Fruit fly (Drosophila melanogaster) whole organism, embryonic: Measurements from ENCODE around the gene Rab9Fa.

Experiments
- ATbp ChIP-seq: fragments of 200-800 bp; sonication (Bioruptor generic); optimal IDR thresholded peaks from 2 replicates; lab custom pipeline; 2017; ENCODE audit warnings: missing biosample characterization, mild to moderate bottlenecking, missing genetic modification characterization, missing genetic modification reagents
- Adf1 ChIP-seq: fragments of 200-800 bp; sonication (Bioruptor generic); IDR thresholded peaks from 2 replicates; pipeline ENCODE4 v1.3.6; 2022; ENCODE audit warnings: missing biosample characterization, missing genetic modification characterization
- Atf6 ChIP-seq: fragments of 200-800 bp; sonication (Bioruptor generic); IDR thresholded peaks from 2 replicates; pipeline ENCODE4 v1.3.6; 2022; ENCODE audit warnings: missing biosample characterization, missing genetic modification characterization
- C15 ChIP-seq: fragments of 200-800 bp; sonication (Bioruptor generic); IDR thresholded peaks from 3 replicates; pipeline ENCODE4 v1.3.6; 2022; ENCODE audit warnings: missing biosample characterization, missing genetic modification characterization
- CG10321 ChIP-seq: fragments of 200-800 bp; sonication (Bioruptor generic); IDR thresholded peaks from 2 replicates; pipeline ENCODE4 v1.3.6; 2022; ENCODE audit warnings: missing biosample characterization, missing genetic modification characterization
- CG11504 ChIP-seq: fragments of 200-800 bp; sonication (Bioruptor generic); optimal IDR thresholded peaks from 3 replicates; lab custom pipeline; 2019; ENCODE audit warnings: missing biosample characterization, mild to moderate bottlenecking, missing genetic modification characterization, moderate library complexity
- CG13123 ChIP-seq: fragments of 200-800 bp; sonication (Bioruptor generic); optimal IDR thresholded peaks from 2 replicates; lab custom pipeline; 2016; ENCODE audit warnings: missing biosample characterization, missing genetic modification characterization
- CG13296 ChIP-seq: fragments of 200-800 bp; sonication (Bioruptor generic); optimal IDR thresholded peaks from 3 replicates; lab custom pipeline; 2018; ENCODE audit warnings: missing biosample characterization, mild to moderate bottlenecking, missing genetic modification characterization
- CG14860 ChIP-seq: fragments of 200-800 bp; sonication (Bioruptor generic); IDR thresholded peaks from 3 replicates; pipeline ENCODE4 v1.3.6; 2022; ENCODE audit warnings: missing biosample characterization, missing genetic modification characterization; ENCODE audit not compliant: partially characterized antibody
- CG15479 ChIP-seq: fragments of 200-800 bp; sonication (Bioruptor generic); optimal IDR thresholded peaks from 3 replicates; lab custom pipeline; 2019; ENCODE audit warnings: missing biosample characterization, mild to moderate bottlenecking, missing genetic modification characterization, moderate library complexity
- CG15514 ChIP-seq: fragments of 200-800 bp; sonication (Bioruptor generic); optimal IDR thresholded peaks from 3 replicates; lab custom pipeline; 2017; ENCODE audit warnings: missing biosample characterization, missing genetic modification characterization, mild to moderate bottlenecking, moderate library complexity, missing genetic modification reagents
- CG15696 ChIP-seq: fragments of 200-800 bp; sonication (Bioruptor generic); optimal IDR thresholded peaks from 2 replicates; lab custom pipeline; 2019; ENCODE audit warnings: missing biosample characterization, mild to moderate bottlenecking, missing genetic modification characterization, moderate library complexity
- CG1603 ChIP-seq: fragments of 200-800 bp; sonication (Bioruptor generic); optimal IDR thresholded peaks from 2 replicates; lab custom pipeline; 2019; ENCODE audit warnings: missing biosample characterization, mild to moderate bottlenecking, missing genetic modification characterization, moderate library complexity
- CG17912 ChIP-seq: fragments of 200-800 bp; sonication (Bioruptor generic); optimal IDR thresholded peaks from 2 replicates; lab custom pipeline; 2018; ENCODE audit warnings: missing biosample characterization, mild to moderate bottlenecking, missing genetic modification characterization
- CG18476 ChIP-seq: fragments of 200-800 bp; sonication (Bioruptor generic); optimal IDR thresholded peaks from 2 replicates; lab custom pipeline; 2016; ENCODE audit warnings: missing biosample characterization, mild to moderate bottlenecking, missing genetic modification characterization
- CG2120 ChIP-seq: fragments of 200-800 bp; sonication (Bioruptor generic); optimal IDR thresholded peaks from 3 replicates; lab custom pipeline; 2016; ENCODE audit warnings: missing biosample characterization, missing genetic modification characterization
- CG2678 ChIP-seq: fragments of 200-800 bp; sonication (Bioruptor generic); optimal IDR thresholded peaks from 3 replicates; lab custom pipeline; 2019; ENCODE audit warnings: missing biosample characterization, mild to moderate bottlenecking, missing genetic modification characterization, moderate library complexity
- CG2712 ChIP-seq: fragments of 200-800 bp; optimal IDR thresholded peaks from 3 replicates; lab custom pipeline; 2019; ENCODE audit warnings: missing biosample characterization, mild to moderate bottlenecking, missing genetic modification characterization, moderate library complexity
- CG3065 ChIP-seq: fragments of 200-800 bp; sonication (Bioruptor generic); optimal IDR thresholded peaks from 2 replicates; lab custom pipeline; 2016; ENCODE audit warnings: missing biosample characterization, missing genetic modification characterization
- CG3995 ChIP-seq: fragments of 200-800 bp; sonication (Bioruptor generic); optimal IDR thresholded peaks from 3 replicates; lab custom pipeline; 2016; ENCODE audit warnings: missing biosample characterization, missing genetic modification characterization
- CG8388 ChIP-seq: fragments of 200-800 bp; sonication (Bioruptor generic); optimal IDR thresholded peaks from 2 replicates; lab custom pipeline; 2019; ENCODE audit warnings: missing biosample characterization, mild to moderate bottlenecking, missing genetic modification characterization, moderate library complexity
- H2.0 ChIP-seq: fragments of 200-800 bp; sonication (Bioruptor generic); IDR thresholded peaks from 2 replicates; pipeline ENCODE4 v1.3.6; 2022; ENCODE audit warnings: missing biosample characterization, missing genetic modification characterization
- HLH3B ChIP-seq: fragments of 200-800 bp; sonication (Bioruptor generic); IDR thresholded peaks from 2 replicates; pipeline ENCODE4 v1.3.6; 2022; ENCODE audit warnings: missing biosample characterization, missing genetic modification characterization
- MESR4 ChIP-seq: fragments of 200-800 bp; sonication (Bioruptor generic); optimal IDR thresholded peaks from 2 replicates; lab custom pipeline; 2018; ENCODE audit warnings: missing biosample characterization, mild to moderate bottlenecking, missing genetic modification characterization, moderate library complexity
- Mrtf ChIP-seq: fragments of 200-800 bp; sonication (Bioruptor generic); IDR thresholded peaks from 3 replicates; pipeline ENCODE4 v1.3.6; 2022; ENCODE audit warnings: missing biosample characterization, missing genetic modification characterization
- Oaz ChIP-seq: fragments of 200-800 bp; sonication (Bioruptor generic); IDR thresholded peaks from 2 replicates; pipeline ENCODE4 v1.3.6; 2022; ENCODE audit warnings: missing biosample characterization, missing genetic modification characterization
- Ptx1 ChIP-seq: fragments of 200-800 bp; sonication (Bioruptor generic); IDR thresholded peaks from 2 replicates; pipeline ENCODE4 v1.3.6; 2022; ENCODE audit warnings: missing biosample characterization, missing genetic modification characterization
- Scr ChIP-seq: fragments of 200-800 bp; sonication (Bioruptor generic); IDR thresholded peaks from 2 replicates; pipeline ENCODE4 v1.3.6; 2022; ENCODE audit warnings: missing biosample characterization, missing genetic modification characterization; ENCODE audit not compliant: partially characterized antibody
- Six4 ChIP-seq: fragments of 200-800 bp; sonication (Bioruptor generic); optimal IDR thresholded peaks from 2 replicates; lab custom pipeline; 2016; ENCODE audit warnings: missing biosample characterization, missing genetic modification characterization
- Sry-β ChIP-seq: fragments of 200-800 bp; sonication (Bioruptor generic); optimal IDR thresholded peaks from 2 replicates; lab custom pipeline; 2018; ENCODE audit warnings: missing biosample characterization, mild to moderate bottlenecking, missing genetic modification characterization, moderate library complexity
- Xbp1 ChIP-seq: fragments of 200-800 bp; sonication (Bioruptor generic); optimal IDR thresholded peaks from 3 replicates; lab custom pipeline; 2016; ENCODE audit warnings: missing biosample characterization, mild to moderate bottlenecking, missing genetic modification characterization
- danr ChIP-seq: fragments of 200-800 bp; sonication (Bioruptor generic); IDR thresholded peaks from 2 replicates; pipeline ENCODE4 v1.3.6; 2022; ENCODE audit warnings: missing biosample characterization, missing genetic modification characterization
- dmrt11E ChIP-seq: fragments of 200-800 bp; sonication (Bioruptor generic); optimal IDR thresholded peaks from 3 replicates; lab custom pipeline; 2018; ENCODE audit warnings: missing biosample characterization, mild to moderate bottlenecking, missing genetic modification characterization, moderate library complexity
- dpn ChIP-seq, 2 experiments: fragments of 200-800 bp; sonication (Bioruptor generic); optimal IDR thresholded peaks; 3 replicates each; lab custom pipeline; 2016; ENCODE audit warnings: missing biosample characterization in 2 of 2, missing genetic modification characterization in 2 of 2
- fd3F ChIP-seq: fragments of 200-800 bp; sonication (Bioruptor generic); optimal IDR thresholded peaks from 2 replicates; lab custom pipeline; 2018; ENCODE audit warnings: missing biosample characterization, mild to moderate bottlenecking, missing genetic modification characterization, moderate library complexity
- fru ChIP-seq: fragments of >200 bp; optimal IDR thresholded peaks from 2 replicates; lab custom pipeline; 2017
- fu2 ChIP-seq: fragments of 200-800 bp; sonication (Bioruptor generic); optimal IDR thresholded peaks from 2 replicates; lab custom pipeline; 2016; ENCODE audit warnings: missing biosample characterization, missing genetic modification characterization
- gce ChIP-seq: fragments of 200-800 bp; sonication (Bioruptor generic); IDR thresholded peaks from 3 replicates; pipeline ENCODE4 v1.3.6; 2022; ENCODE audit warnings: missing biosample characterization, missing genetic modification characterization
- gro ChIP-seq: fragments of 200-800 bp; sonication (Bioruptor generic); optimal IDR thresholded peaks from 2 replicates; lab custom pipeline; 2016; ENCODE audit warnings: missing biosample characterization, missing genetic modification characterization
- her ChIP-seq: fragments of 200-800 bp; sonication (Bioruptor generic); optimal IDR thresholded peaks from 2 replicates; lab custom pipeline; 2016; ENCODE audit warnings: missing biosample characterization, missing genetic modification characterization
- hth ChIP-seq: fragments of >200 bp; optimal IDR thresholded peaks from 2 replicates; lab custom pipeline; 2017; ENCODE audit warnings: inconsistent platforms
- inv ChIP-seq: fragments of 200-800 bp; sonication (Bioruptor generic); IDR thresholded peaks from 2 replicates; pipeline ENCODE4 v1.3.6; 2022; ENCODE audit warnings: missing biosample characterization, missing genetic modification characterization; ENCODE audit not compliant: partially characterized antibody
- pb ChIP-seq: fragments of 200-800 bp; sonication (Bioruptor generic); optimal IDR thresholded peaks from 3 replicates; lab custom pipeline; 2016; ENCODE audit warnings: missing biosample characterization, missing genetic modification characterization
- rib ChIP-seq: fragments of 200-800 bp; sonication (Bioruptor generic); IDR thresholded peaks from 2 replicates; pipeline ENCODE4 v1.3.6; 2022; ENCODE audit warnings: missing biosample characterization, missing genetic modification characterization
- slou ChIP-seq: fragments of 200-800 bp; sonication (Bioruptor generic); optimal IDR thresholded peaks from 3 replicates; lab custom pipeline; 2016; ENCODE audit warnings: missing biosample characterization, missing genetic modification characterization
- sna ChIP-seq: fragments of 200-800 bp; sonication (Bioruptor generic); IDR thresholded peaks from 2 replicates; pipeline ENCODE4 v1.3.6; 2022; ENCODE audit warnings: missing biosample characterization, missing genetic modification characterization; ENCODE audit not compliant: partially characterized antibody
- sug ChIP-seq: fragments of 200-800 bp; optimal IDR thresholded peaks from 2 replicates; lab custom pipeline; 2019; ENCODE audit warnings: missing biosample characterization, mild to moderate bottlenecking, missing genetic modification characterization, moderate library complexity
- tin ChIP-seq: fragments of 200-800 bp; sonication (Bioruptor generic); optimal IDR thresholded peaks from 3 replicates; lab custom pipeline; 2016; ENCODE audit warnings: missing biosample characterization, missing genetic modification characterization
- trem ChIP-seq: fragments of 200-800 bp; optimal IDR thresholded peaks from 3 replicates; lab custom pipeline; 2019; ENCODE audit warnings: missing biosample characterization, mild to moderate bottlenecking, missing genetic modification characterization, moderate library complexity
- tup ChIP-seq: fragments of 200-800 bp; sonication (Bioruptor generic); optimal IDR thresholded peaks from 2 replicates; lab custom pipeline; 2016; ENCODE audit warnings: missing biosample characterization, mild to moderate bottlenecking, missing genetic modification characterization, moderate library complexity

Rab9Fa gene

DNA sequence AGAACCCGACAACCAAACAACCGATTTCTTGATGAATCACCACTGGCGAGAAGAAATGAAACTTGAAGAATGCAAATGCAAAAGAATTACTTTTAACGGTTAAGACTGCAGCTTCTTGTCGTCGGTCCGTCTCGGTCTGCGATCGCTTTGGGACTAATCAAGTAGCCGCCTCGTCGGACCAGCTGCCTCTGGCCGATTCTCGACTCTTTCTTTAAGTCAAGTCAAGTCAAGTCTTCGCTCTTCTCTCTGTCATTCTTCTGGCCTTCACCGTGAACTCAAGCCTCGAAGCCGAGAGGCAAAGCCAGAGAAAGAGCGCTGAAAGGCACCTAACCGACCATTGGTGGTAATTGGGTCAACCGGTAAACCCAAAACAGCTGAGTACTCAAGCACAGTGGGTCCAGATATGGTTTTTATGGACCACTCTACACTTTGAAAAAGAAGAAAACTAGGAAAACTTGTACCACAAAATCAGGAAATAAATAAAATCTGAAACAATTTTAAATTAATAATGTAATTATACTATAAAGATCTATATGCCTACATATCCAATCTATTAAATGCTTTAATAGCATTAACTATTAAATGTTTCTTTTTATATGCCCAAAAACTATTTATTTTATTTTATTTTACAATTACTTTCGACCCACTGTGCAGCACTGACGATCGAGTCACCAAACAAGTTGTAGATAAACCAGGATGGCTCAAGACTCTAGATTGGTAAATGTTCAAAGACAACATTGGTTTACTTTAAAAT, 16.3 kb upstream of the Rab9Fa start, which contains the start of gene C901 (continued):
- TF ChIP-seq dpn (GFP tag; optimal IDR thresholded peaks at IDR 0.05; lab: Kevin White, UChicago) (peak in 1 of 2 experiments; percentile 63), gce (GFP tag; lab: Robert Waterston, UW) (no peak), rib (GFP tag; lab: Robert Waterston, UW) (no peak), CG1603 (no peak), Mrtf (GFP tag; lab: Robert Waterston, UW) (no peak), CG3065 (GFP tag; lab: Kevin White, UChicago) (no peak), CG10321 (no peak), CG2120 (GFP tag; lab: Kevin White, UChicago) (no peak), tup (GFP tag; lab: Kevin White, UChicago) (no peak), fu2 (GFP tag; lab: Kevin White, UChicago) (no peak), dmrt11E (tag; lab: Kevin White, UChicago) (peak; percentile 63), hth (lab: Kevin White, UChicago) (no peak), CG13123 (no peak), inv (GFP tag; lab: Robert Waterston, UW) (no peak), sug (tag; lab: Kevin White, UChicago) (no peak), CG14860 (GFP tag; lab: Robert Waterston, UW) (no peak), Xbp1 (peak; percentile 53), gro (GFP tag; lab: Kevin White, UChicago) (no peak), Ptx1 (GFP tag; lab: Robert Waterston, UW) (peak; percentile 66), tin (GFP tag; lab: Kevin White, UChicago) (peak; percentile 47), MESR4 (GFP tag; lab: Kevin White, UChicago) (no peak), HLH3B (GFP tag; lab: Robert Waterston, UW) (peak; percentile 74), trem (peak; percentile 76), CG3995 (no peak), CG2678 (tag; lab: Kevin White, UChicago) (peak; percentile 88), CG8388 (peak; percentile 78), danr (GFP tag; lab: Robert Waterston, UW) (no peak), ATbp (GFP tag; lab: Kevin White, UChicago) (peak; percentile 69), CG17912 (GFP tag; lab: Kevin White, UChicago) (no peak), pb (GFP tag; lab: Kevin White, UChicago) (no peak), sna (GFP tag; lab: Robert Waterston, UW) (no peak), CG15479 (GFP tag; lab: Kevin White, UChicago) (no peak), slou (GFP tag; lab: Kevin White, UChicago) (no peak), Sry-β (GFP tag; lab: Kevin White, UChicago) (no peak), fd3F (GFP tag; lab: Kevin White, UChicago) (peak; percentile 29), CG15514 (GFP tag; lab: Kevin White, UChicago) (no peak), Adf1 (GFP tag; lab: Robert Waterston, UW) (no peak), Oaz (0 out of 2 replicates have a peak, but pooled peaks have one; percentile 26), CG11504 (tag; lab: Kevin White, UChicago) (peak; percentile 88), Atf6 (GFP tag; lab: Robert Waterston, UW) (peak; percentile 21; the same call in 1 of the 2 replicates), H2.0 (peak; percentile 54; the same call in 1 of the 2 replicates), CG15696 (peak; percentile 27), CG18476 (GFP tag; lab: Kevin White, UChicago) (no peak), C15 (GFP tag; lab: Robert Waterston, UW) (no peak), her (GFP tag; lab: Kevin White, UChicago) (no peak), Six4 (GFP tag; lab: Kevin White, UChicago) (peak; percentile 49), CG13296 (GFP tag; lab: Kevin White, UChicago) (no peak), CG2712 (tag; lab: Kevin White, UChicago) (peak; percentile 86), fru (lab: Kevin White, UChicago) (no peak), Scr (GFP tag; lab: Robert Waterston, UW) (no peak)
